Worm (Caenorhabditis elegans): Measurements from ENCODE around the gene fbxa-88.

DNA sequence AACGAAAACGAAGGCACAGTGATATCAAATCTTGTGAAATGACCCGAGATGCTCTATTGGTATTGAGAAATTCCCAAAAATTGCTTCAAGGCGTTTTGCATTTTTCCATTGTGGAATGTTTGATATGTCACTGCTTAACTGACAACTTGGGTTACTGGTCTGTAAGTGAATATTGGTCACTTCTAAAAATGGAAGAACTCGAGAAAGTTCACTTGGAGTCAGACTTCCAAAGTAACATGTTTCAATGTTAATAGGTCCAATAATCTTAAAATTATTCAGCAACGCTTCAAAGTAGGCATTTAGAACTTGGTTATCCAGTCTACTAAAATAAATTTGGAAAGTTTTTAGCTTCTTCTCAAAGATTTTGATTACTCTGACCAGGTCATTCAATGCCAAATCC, 10.2 kb downstream of the fbxa-88 start, which contains the start of gene fbxa-144:
- TF ChIP-seq ama-1 (optimal IDR thresholded peaks at IDR 0.05) (no peak), ceh-13 (GFP tag; optimal IDR thresholded peaks at IDR 0.05) (no peak), tra-4 (tag; optimal IDR thresholded peaks at IDR 0.05) (no peak), ceh-36 (tag; optimal IDR thresholded peaks at IDR 0.05) (no peak), flt-1 (GFP tag; IDR thresholded peaks at IDR 0.05) (no peak), ets-7 (tag; optimal IDR thresholded peaks at IDR 0.05) (no peak), sea-1 (GFP tag; conservative IDR thresholded peaks at IDR 0.05) (no peak), hmbx-1 (tag; optimal IDR thresholded peaks at IDR 0.05) (no peak)

All from whole organism, early embryonic.